Fruit fly (Drosophila melanogaster) whole organism, adult: Measurements from ENCODE around the gene CG7778.

Experiments
- CG12768 ChIP-seq: fragments of 200-800 bp; sonication (Bioruptor generic); optimal IDR thresholded peaks from 2 replicates; lab custom pipeline; 2017; ENCODE audit warnings: missing biosample characterization, missing genetic modification characterization, mild to moderate bottlenecking, moderate library complexity, missing genetic modification reagents
- CG14711 ChIP-seq: fragments of 200-800 bp; sonication (Bioruptor generic); optimal IDR thresholded peaks from 2 replicates; lab custom pipeline; 2018; ENCODE audit warnings: missing biosample characterization, mild to moderate bottlenecking, missing genetic modification characterization, moderate library complexity
- CG1620 ChIP-seq: fragments of 200-800 bp; sonication (Bioruptor generic); optimal IDR thresholded peaks from 2 replicates; lab custom pipeline; 2016; ENCODE audit warnings: missing biosample characterization, missing genetic modification characterization
- CG5204 ChIP-seq: fragments of 200-800 bp; sonication (Bioruptor generic); optimal IDR thresholded peaks from 2 replicates; lab custom pipeline; 2016; ENCODE audit warnings: missing biosample characterization, missing genetic modification characterization
- Clk ChIP-seq: fragments of 200-800 bp; sonication (Bioruptor generic); optimal IDR thresholded peaks from 2 replicates; lab custom pipeline; 2017; ENCODE audit warnings: missing biosample characterization, missing genetic modification characterization
- Crg-1 ChIP-seq: fragments of 200-800 bp; sonication (Bioruptor generic); optimal IDR thresholded peaks from 2 replicates; lab custom pipeline; 2016; ENCODE audit warnings: missing biosample characterization, missing genetic modification characterization
- cic ChIP-seq: fragments of 200-800 bp; sonication (Bioruptor generic); optimal IDR thresholded peaks from 2 replicates; lab custom pipeline; 2017; ENCODE audit warnings: missing biosample characterization, mild to moderate bottlenecking, missing genetic modification characterization, moderate library complexity
- kay ChIP-seq: fragments of 200-800 bp; sonication (Bioruptor generic); peaks from one replicate; lab custom pipeline; 2016; ENCODE audit warnings: missing biosample characterization, missing genetic modification characterization, borderline replicate concordance
- ovo ChIP-seq: fragments of 200-800 bp; sonication (Bioruptor generic); optimal IDR thresholded peaks from 2 replicates; lab custom pipeline; 2016; ENCODE audit warnings: missing biosample characterization, missing genetic modification characterization
- pad ChIP-seq: fragments of 200-800 bp; sonication (Bioruptor generic); optimal IDR thresholded peaks from 3 replicates; lab custom pipeline; 2017; ENCODE audit warnings: missing biosample characterization, missing genetic modification characterization, mild to moderate bottlenecking, moderate library complexity, missing genetic modification reagents
- toe ChIP-seq: fragments of 200-800 bp; sonication (Bioruptor generic); optimal IDR thresholded peaks from 2 replicates; lab custom pipeline; 2016; ENCODE audit warnings: missing biosample characterization, missing genetic modification characterization

dm6 chr2L:8372248-8372647 is 25.8 kb downstream of the CG7778 start:
- TF ChIP-seq cic (GFP tag; lab: Kevin White, UChicago) (no peak), kay (GFP tag; lab: Kevin White, UChicago) (no peak), toe (GFP tag; lab: Kevin White, UChicago) (no peak), CG14711 (tag; lab: Kevin White, UChicago) (no peak), pad (GFP tag; lab: Kevin White, UChicago) (no peak), CG5204 (GFP tag; lab: Kevin White, UChicago) (no peak), CG12768 (GFP tag; lab: Kevin White, UChicago) (no peak), CG1620 (GFP tag; lab: Kevin White, UChicago) (no peak), Clk (no peak), ovo (GFP tag; lab: Kevin White, UChicago) (no peak), Crg-1 (GFP tag; lab: Kevin White, UChicago) (no peak)
